Worm (Caenorhabditis elegans) whole organism, L4/young adult: ENCODE data around the gene F49F1.2.
"Not testable (repeated sequence)": the region's sequence is repeated elsewhere in the genome, so short reads cannot be mapped to it uniquely, and the experiment has no call there.

Source experiments
- W03F9.2 ChIP-seq: fragments of 150-350 bp; optimal IDR thresholded peaks from 2 replicates; lab custom pipeline; 2014; ENCODE audit warnings: missing biosample characterization, missing genetic modification characterization
- dao-5 ChIP-seq: sonication (generic microtip); optimal IDR thresholded peaks from 2 replicates; lab custom pipeline; 2016; ENCODE audit warnings: missing genotype, missing genetic modification characterization, moderate library complexity, missing compliant biosample characterization
- him-1 ChIP-seq: sonication (generic microtip); optimal IDR thresholded peaks from 2 replicates; lab custom pipeline; 2016; ENCODE audit warnings: missing genotype, missing genetic modification reagents, missing genetic modification characterization, missing compliant biosample characterization

The F49F1.2 gene

ce11 chrIV:4137472-4137871, 21.7 kb downstream of the F49F1.2 start, which contains the start of gene F49F1.9:
TSS of gene F49F1.9 (minus strand) at chrIV:4137572.
- TF ChIP-seq W03F9.2 (tag; lab: Kevin White, UChicago): no peak

DNA sequence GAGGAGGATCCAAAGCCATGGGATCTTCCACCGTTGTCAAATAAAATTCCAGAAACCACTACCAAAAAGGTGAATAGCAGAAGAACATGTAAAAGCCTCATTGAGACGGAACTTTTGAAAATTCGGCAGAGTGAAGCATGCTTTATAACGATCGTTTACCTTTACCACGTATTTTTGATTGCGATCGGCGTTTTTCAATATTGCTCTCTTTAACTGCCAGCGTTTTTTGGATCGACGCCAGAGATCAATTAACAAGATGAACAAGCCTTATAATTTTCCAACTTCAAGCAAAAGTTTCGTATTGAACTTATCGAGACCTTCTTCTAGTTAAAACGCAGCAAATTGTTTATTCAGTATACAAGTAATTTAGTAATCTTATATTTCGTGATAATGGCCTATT, 23.3 kb downstream of the F49F1.2 start, which contains the start of gene F49F1.10:
Gene F49F1.10, minus strand, starts transcription at position 101 of the 400 bp plus-strand sequence.
- TF ChIP-seq him-1 (tag; lab: Kevin White, UChicago) (no peak), W03F9.2 (tag; lab: Kevin White, UChicago) (no peak)

DNA sequence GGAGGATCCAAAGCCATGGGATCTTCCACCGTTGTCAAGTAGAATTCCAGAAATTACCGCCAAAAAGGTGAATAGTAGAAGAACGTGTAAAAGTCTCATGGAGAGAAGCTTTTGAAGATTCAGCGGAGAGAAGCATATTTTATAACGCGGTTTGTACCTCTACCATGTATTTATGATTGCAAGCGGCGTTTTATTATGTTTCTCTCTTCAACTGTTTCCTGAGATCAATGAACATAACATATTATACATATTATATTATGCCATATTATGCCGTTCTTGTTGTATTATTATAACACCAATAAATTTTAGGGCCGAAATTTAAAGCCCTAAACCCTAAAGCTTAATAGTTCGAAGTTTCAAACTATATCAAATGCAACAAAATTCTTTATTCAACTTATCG, 24.5 kb downstream of the F49F1.2 start, which contains the start of gene F49F1.18:
Gene F49F1.18, minus strand, starts transcription at position 101 of the 400 bp plus-strand sequence.
- TF ChIP-seq dao-5 (tag; lab: Kevin White, UChicago) (no peak), him-1 (tag; lab: Kevin White, UChicago) (no peak), W03F9.2 (tag; lab: Kevin White, UChicago) (no peak)

- TF ChIP-seq W03F9.2 (tag; lab: Kevin White, UChicago) (no peak), dao-5 (tag; lab: Kevin White, UChicago) (no peak), him-1 (tag; lab: Kevin White, UChicago) (no peak)
Measured at ce11 chrIV:4141311-4141710, 25.6 kb downstream of the F49F1.2 start, which contains the start of gene F49F1.11. TSS of gene F49F1.11 (minus strand) at chrIV:4141411.

DNA sequence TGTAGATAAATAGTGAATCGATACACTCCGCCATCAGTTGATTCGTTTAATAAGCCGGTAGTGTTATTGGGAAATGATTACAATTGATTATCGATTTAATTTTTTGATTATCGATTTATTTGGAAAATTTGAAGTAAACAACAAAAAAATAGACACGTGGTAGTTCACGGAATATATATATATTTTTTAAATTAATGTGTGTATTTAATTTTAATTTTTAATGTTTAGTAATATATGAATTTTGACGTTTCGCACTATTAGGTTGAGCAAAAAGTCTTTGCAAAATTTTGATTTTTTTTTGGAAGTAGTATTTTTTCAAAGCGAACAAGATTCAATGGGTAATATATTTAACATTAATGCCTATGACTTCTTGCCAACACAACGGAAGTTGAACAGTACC, 27.2 kb downstream of the F49F1.2 start, which contains the start of gene F49F1.12:
Gene F49F1.12, minus strand, starts transcription at position 101 of the 400 bp plus-strand sequence.
- TF ChIP-seq W03F9.2, him-1, dao-5 (tag; lab: Kevin White, UChicago): not testable (repeated sequence)

- TF ChIP-seq him-1 (tag; lab: Kevin White, UChicago): no peak
- no peak for TF ChIP-seq dao-5 (tag; lab: Kevin White, UChicago)
- TF ChIP-seq W03F9.2 (tag; lab: Kevin White, UChicago): no peak
Measured at ce11 chrIV:4144784-4145183, 29.0 kb downstream of the F49F1.2 start, which contains the start of gene R07C12.3. TSS of gene R07C12.3 (plus strand) at chrIV:4145084.

DNA sequence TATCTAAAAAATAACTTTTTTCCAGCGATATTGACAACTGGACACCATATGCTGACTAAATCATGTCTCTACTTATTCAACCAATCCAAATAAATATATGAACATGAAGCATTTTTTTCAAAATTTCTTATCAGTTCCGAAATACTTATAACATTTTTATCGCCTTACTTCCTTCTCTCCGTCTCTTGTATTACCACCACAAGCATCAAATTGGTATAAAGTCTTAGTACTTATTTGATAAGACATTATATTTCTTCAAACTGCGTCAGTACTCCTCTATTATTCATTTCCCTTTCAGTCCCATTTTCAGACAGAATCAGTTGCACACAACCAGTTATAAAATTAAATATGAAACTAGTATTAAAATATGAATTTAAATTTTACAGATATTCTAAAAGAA, 32.1 kb downstream of the F49F1.2 start:
- TF ChIP-seq dao-5 (tag; lab: Kevin White, UChicago) (no peak), him-1 (tag; lab: Kevin White, UChicago) (no peak), W03F9.2 (tag; lab: Kevin White, UChicago) (no peak)

ce11 chrIV:4150138-4150537, 34.4 kb downstream of the F49F1.2 start:
- no peak for TF ChIP-seq him-1 (tag; lab: Kevin White, UChicago)
- TF ChIP-seq W03F9.2 (tag; lab: Kevin White, UChicago): no peak
- no peak for TF ChIP-seq dao-5 (tag; lab: Kevin White, UChicago)

ce11 chrIV:4152143-4152542, 36.4 kb downstream of the F49F1.2 start, which contains the start of the genes K08D10.10 and R07C12.1:
TSS of gene K08D10.10 (plus strand) at chrIV:4152235.
TSS of gene R07C12.1 (plus strand) at chrIV:4152456.
- TF ChIP-seq him-1 (tag; lab: Kevin White, UChicago) (no peak), W03F9.2 (tag; lab: Kevin White, UChicago) (no peak), dao-5 (tag; lab: Kevin White, UChicago) (no peak)

DNA sequence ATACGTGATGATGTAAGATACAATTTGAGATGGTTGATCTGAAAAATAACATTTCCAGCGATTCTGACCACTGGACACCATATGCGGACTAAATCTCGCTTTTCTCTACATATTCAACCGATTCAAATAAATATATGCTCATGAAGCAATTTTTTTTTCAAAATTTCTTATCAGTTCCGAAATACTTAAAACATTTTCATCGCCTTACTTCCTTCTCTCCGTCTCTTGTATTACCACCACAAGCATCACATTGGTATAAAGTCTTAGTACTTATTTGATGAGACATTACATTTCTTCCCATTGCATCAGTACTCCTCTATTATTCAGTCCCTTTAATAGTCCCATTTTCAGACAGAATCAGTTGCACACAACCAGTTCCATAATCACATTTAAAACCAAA, 38.9 kb downstream of the F49F1.2 start, which contains the start of gene K08D10.14:
Gene K08D10.14, plus strand, starts transcription at position 301 of the 400 bp plus-strand sequence.
- no peak for TF ChIP-seq W03F9.2 (tag; lab: Kevin White, UChicago)
- no peak for TF ChIP-seq him-1 (tag; lab: Kevin White, UChicago)
- no peak for TF ChIP-seq dao-5 (tag; lab: Kevin White, UChicago)

ce11 chrIV:4162121-4162520, 46.4 kb downstream of the F49F1.2 start, which contains the start of gene scrm-5:
TSS of gene scrm-5 (plus strand) at chrIV:4162421.
- TF ChIP-seq dao-5 (tag; lab: Kevin White, UChicago): no peak
- no peak for TF ChIP-seq him-1 (tag; lab: Kevin White, UChicago)
- no peak for TF ChIP-seq W03F9.2 (tag; lab: Kevin White, UChicago)

ce11 chrIV:4164392-4164791, 48.6 kb downstream of the F49F1.2 start, which contains the start of gene scrm-8:
TSS of gene scrm-8 (plus strand) at chrIV:4164692.
- TF ChIP-seq dao-5 (tag; lab: Kevin White, UChicago) (no peak), W03F9.2 (tag; lab: Kevin White, UChicago) (no peak), him-1 (tag; lab: Kevin White, UChicago) (no peak)
